Worm (Caenorhabditis elegans) whole organism, late embryonic: ENCODE measurements around the gene fkh-5.

ENCODE experiments used
- T23F11.4 ChIP-seq: fragments of 200-800 bp; sonication (Bioruptor generic); optimal IDR thresholded peaks from 2 replicates; lab custom pipeline; 2018; ENCODE audit warnings: mild to moderate bottlenecking, missing genetic modification characterization, missing compliant biosample characterization
- ceh-14 ChIP-seq: sonication (generic microtip); optimal IDR thresholded peaks from 2 replicates; lab custom pipeline; 2016; ENCODE audit warnings: missing genotype, missing genetic modification characterization, missing compliant biosample characterization
- ceh-2 ChIP-seq: sonication (generic microtip); optimal IDR thresholded peaks from 2 replicates; lab custom pipeline; 2016; ENCODE audit warnings: missing genotype, missing genetic modification characterization, missing compliant biosample characterization
- ceh-31 ChIP-seq: sonication (generic microtip); optimal IDR thresholded peaks from 2 replicates; lab custom pipeline; 2016; ENCODE audit warnings: missing genetic modification characterization, missing compliant biosample characterization
- che-1 ChIP-seq: sonication (generic microtip); optimal IDR thresholded peaks from 2 replicates; lab custom pipeline; 2016; ENCODE audit warnings: mild to moderate bottlenecking, missing genetic modification characterization, missing compliant biosample characterization
- madf-2 ChIP-seq: sonication (generic microtip); optimal IDR thresholded peaks from 2 replicates; lab custom pipeline; 2017; ENCODE audit warnings: missing genetic modification characterization, missing compliant biosample characterization
- nhr-11 ChIP-seq: fragments of 150-350 bp; optimal IDR thresholded peaks from 2 replicates; lab custom pipeline; 2014; ENCODE audit warnings: missing biosample characterization, missing genetic modification characterization
- pqm-1 ChIP-seq: sonication (generic microtip); optimal IDR thresholded peaks from 2 replicates; lab custom pipeline; 2016; ENCODE audit warnings: missing genetic modification characterization, missing compliant biosample characterization
- sox-2 ChIP-seq: fragments of 200-800 bp; sonication (Bioruptor generic); IDR thresholded peaks from 2 replicates; pipeline ENCODE4 v1.3.6; 2022; ENCODE audit warnings: missing genetic modification reagents, missing genetic modification characterization, missing compliant biosample characterization
- tbx-2 ChIP-seq: sonication (generic microtip); optimal IDR thresholded peaks from 2 replicates; lab custom pipeline; 2016; ENCODE audit warnings: missing genetic modification characterization, missing compliant biosample characterization
- unc-42 ChIP-seq: sonication (generic microtip); optimal IDR thresholded peaks from 2 replicates; lab custom pipeline; 2016; ENCODE audit warnings: missing genotype, missing genetic modification characterization, missing compliant biosample characterization
- unc-55 ChIP-seq: sonication (generic microtip); optimal IDR thresholded peaks from 2 replicates; lab custom pipeline; 2017; ENCODE audit warnings: missing biosample characterization, missing genetic modification reagents, missing genetic modification characterization

ce11 chrIII:4863127-4863526 is 18.7 kb downstream of the fkh-5 start, which contains the start of gene coq-8:
- no peak for TF ChIP-seq ceh-14 (tag; lab: Kevin White, UChicago)
- no peak for TF ChIP-seq pqm-1 (tag; lab: Kevin White, UChicago)
- TF ChIP-seq che-1 (tag; lab: Kevin White, UChicago): no peak
- TF ChIP-seq ceh-2 (tag; lab: Kevin White, UChicago): no peak
- TF ChIP-seq unc-55 (GFP tag; lab: Kevin White, UChicago): no peak
- no peak for TF ChIP-seq ceh-31 (tag; lab: Kevin White, UChicago)
- no peak for TF ChIP-seq nhr-11 (tag; lab: Kevin White, UChicago)
- no peak for TF ChIP-seq sox-2
- TF ChIP-seq T23F11.4 (GFP tag; lab: Kevin White, UChicago): no peak
- no peak for TF ChIP-seq tbx-2 (tag; lab: Kevin White, UChicago)
- no peak for TF ChIP-seq unc-42
- no peak for TF ChIP-seq madf-2 (tag; lab: Kevin White, UChicago)
